Worm (Caenorhabditis elegans) whole organism, L4 larva: ENCODE data around the gene sre-56.

Experiments
- F37D6.2 ChIP-seq: sonication (generic microtip); optimal IDR thresholded peaks from 2 replicates; lab custom pipeline; 2016; ENCODE audit warnings: mild to moderate bottlenecking, missing genetic modification characterization, missing compliant biosample characterization
- R02D3.7 ChIP-seq: fragments of 150-350 bp; sonication (generic microtip); optimal IDR thresholded peaks from 3 replicates; lab custom pipeline; 2014; ENCODE audit warnings: missing biosample characterization, missing genetic modification characterization
- Y5F2A.4 ChIP-seq: fragments of 200-800 bp; sonication (Bioruptor generic); optimal IDR thresholded peaks from 2 replicates; lab custom pipeline; 2018; ENCODE audit warnings: mild to moderate bottlenecking, missing genetic modification characterization, missing compliant biosample characterization
- Y75B8A.6 ChIP-seq: fragments of 200-800 bp; sonication (Bioruptor generic); IDR thresholded peaks from 2 replicates; pipeline ENCODE4 v1.3.6; 2022; ENCODE audit warnings: missing genetic modification reagents, missing genetic modification characterization, missing compliant biosample characterization
- aha-1 ChIP-seq: fragments of 150-350 bp; peaks from one replicate; lab custom pipeline; 2014; ENCODE audit warnings: missing biosample characterization, missing genetic modification characterization
- aly-2 ChIP-seq: sonication (generic microtip); optimal IDR thresholded peaks from 2 replicates; lab custom pipeline; 2018; ENCODE audit warnings: missing biosample characterization, missing genetic modification characterization
- ceh-20 ChIP-seq: fragments of 200-800 bp; sonication (Bioruptor generic); IDR thresholded peaks from 2 replicates; pipeline ENCODE4 v1.3.6; 2022; ENCODE audit warnings: missing genetic modification reagents, missing genetic modification characterization, missing compliant biosample characterization
- ceh-32 ChIP-seq: sonication (generic microtip); optimal IDR thresholded peaks from 2 replicates; lab custom pipeline; 2016; ENCODE audit warnings: mild to moderate bottlenecking, missing genetic modification characterization, missing compliant biosample characterization; ENCODE audit not compliant: poor library complexity
- lin-39 ChIP-seq: fragments of 150-350 bp; optimal IDR thresholded peaks from 2 replicates; lab custom pipeline; 2014; ENCODE audit warnings: missing biosample characterization, missing genetic modification reagents, missing genetic modification characterization
- mes-2 ChIP-seq: sonication (generic microtip); optimal IDR thresholded peaks from 2 replicates; lab custom pipeline; 2016; ENCODE audit warnings: missing genotype, mild to moderate bottlenecking, missing genetic modification characterization, missing compliant biosample characterization; ENCODE audit not compliant: poor library complexity, severe bottlenecking
- nhr-25 ChIP-seq: sonication (generic microtip); optimal IDR thresholded peaks from 2 replicates; lab custom pipeline; 2017; ENCODE audit warnings: missing genetic modification characterization, mild to moderate bottlenecking, missing compliant biosample characterization, antibody characterized with exemption, moderate library complexity, borderline replicate concordance; ENCODE audit not compliant: insufficient read depth
- nhr-41 ChIP-seq: fragments of 200-800 bp; sonication (Bioruptor generic); IDR thresholded peaks from 2 replicates; pipeline ENCODE4 v1.3.6; 2022; ENCODE audit warnings: missing genetic modification reagents, missing genetic modification characterization, missing compliant biosample characterization
- unc-62 ChIP-seq, 3 experiments: fragments of 150-350 bp in 1 of 3; sonication (generic microtip); optimal IDR thresholded peaks in 2 of 3; peaks in 1 of 3; 1 replicate in 1 of 3; 2 replicates in 2 of 3; lab custom pipeline; 2014 to 2017; ENCODE audit warnings: missing biosample characterization in 3 of 3, missing genetic modification characterization in 3 of 3, missing genetic modification reagents in 3 of 3, missing genotype in 1 of 3

- TF ChIP-seq Y75B8A.6, result no peak
- TF ChIP-seq unc-62 (GFP tag; optimal IDR thresholded peaks at IDR 0.05 in 1 of 2; lab: Kevin White, UChicago), result no peak
- no peak for TF ChIP-seq unc-62 (tag; optimal IDR thresholded peaks at IDR 0.05; lab: Kevin White, UChicago)
- no peak for TF ChIP-seq aly-2
- peak; percentile 27 for TF ChIP-seq nhr-25 (tag; lab: Kevin White, UChicago)
- no peak for TF ChIP-seq ceh-20 (GFP tag; lab: Robert Waterston, UW)
- TF ChIP-seq lin-39, result no peak
- no peak for TF ChIP-seq mes-2
- TF ChIP-seq nhr-41, result no peak
- no peak for TF ChIP-seq R02D3.7 (tag; lab: Kevin White, UChicago)
- TF ChIP-seq ceh-32 (tag; lab: Kevin White, UChicago), result no peak
- TF ChIP-seq F37D6.2 (tag; lab: Kevin White, UChicago), result no peak
- peak; percentile 98 for TF ChIP-seq aha-1 (tag; lab: Kevin White, UChicago)
- TF ChIP-seq Y5F2A.4 (GFP tag; lab: Kevin White, UChicago), result no peak
These were observed 14.9 kb downstream of the sre-56 start for ce11 chrII:12339152-12339551.
